Fruit fly (Drosophila melanogaster): ENCODE results near the gene Spn.

Gene Spn

dm6 chr3L:2586804-2587561 is 32.9 kb upstream of the Spn start, which contains the start of gene RpL8 (continued):
- peak; percentile 45 for TF ChIP-seq CG1602 (GFP tag; optimal IDR thresholded peaks at IDR 0.05)
- TF ChIP-seq CG33213 (GFP tag; optimal IDR thresholded peaks at IDR 0.05) = peak; percentile 90
- TF ChIP-seq CG10979 (tag; optimal IDR thresholded peaks at IDR 0.05) = peak; percentile 56
- TF ChIP-seq CG8924 (tag; optimal IDR thresholded peaks at IDR 0.05) = peak; percentile 26
- peak; percentile 75 for TF ChIP-seq H15 (GFP tag; IDR thresholded peaks at IDR 0.05)
- TF ChIP-seq Meics (GFP tag; optimal IDR thresholded peaks at IDR 0.05) = peak; percentile 92
- TF ChIP-seq lab (GFP tag; optimal IDR thresholded peaks at IDR 0.05) = peak; percentile 94
- TF ChIP-seq CG1024 (GFP tag; IDR thresholded peaks at IDR 0.05) = peak; percentile 88
- TF ChIP-seq pb (GFP tag; optimal IDR thresholded peaks at IDR 0.05) = peak; percentile 71
- TF ChIP-seq CG16863 (GFP tag; optimal IDR thresholded peaks at IDR 0.05) = peak; percentile 67
- peak; percentile 51; the same call in 1 of the 2 replicates for TF ChIP-seq sisA (GFP tag; IDR thresholded peaks at IDR 0.05)
- TF ChIP-seq CG4617 (GFP tag; optimal IDR thresholded peaks at IDR 0.05; ENCODE audit: borderline replicate concordance) = peak; percentile 68
- TF ChIP-seq CG14667 (GFP tag; IDR thresholded peaks at IDR 0.05) = peak; percentile 62
- peak; percentile 53 to 75 for TF ChIP-seq chif (GFP tag; optimal IDR thresholded peaks at IDR 0.05)
- TF ChIP-seq dmrt99B (tag; optimal IDR thresholded peaks at IDR 0.05) = peak; percentile 59
- peak; percentile 63 for TF ChIP-seq CG10321 (GFP tag; IDR thresholded peaks at IDR 0.05)
- TF ChIP-seq gfzf (GFP tag; optimal IDR thresholded peaks at IDR 0.05) = peak; percentile 62
- TF ChIP-seq CG14860 (GFP tag; IDR thresholded peaks at IDR 0.05; ENCODE audit: partially characterized antibody) = peak; percentile 27; the same call in 1 of the 3 replicates
- peak; percentile 45 for TF ChIP-seq ftz-f1 (GFP tag; optimal IDR thresholded peaks at IDR 0.05)
- peak; percentile 69 for TF ChIP-seq esg (GFP tag; conservative IDR thresholded peaks at IDR 0.05)
- peak; percentile 72 for TF ChIP-seq ewg (GFP tag; optimal IDR thresholded peaks at IDR 0.05)
- 0 out of 2 replicates have a peak, but pooled peaks have one; percentile 61 for TF ChIP-seq CG32767 (GFP tag; IDR thresholded peaks at IDR 0.05)
- TF ChIP-seq CG10565 (GFP tag; optimal IDR thresholded peaks at IDR 0.05) = peak; percentile 49
- TF ChIP-seq odd (GFP tag; optimal IDR thresholded peaks at IDR 0.05) = peak; percentile 91
- peak; percentile 95 for TF ChIP-seq caup (GFP tag; optimal IDR thresholded peaks at IDR 0.05; ENCODE audit: severe bottlenecking)
- peak; percentile 94 for TF ChIP-seq mirr (GFP tag; optimal IDR thresholded peaks at IDR 0.05)
- peak; percentile 70 for TF ChIP-seq Bteb2 (GFP tag; optimal IDR thresholded peaks at IDR 0.05)
- peak; percentile 88 for TF ChIP-seq CG3847 (GFP tag; IDR thresholded peaks at IDR 0.05)
- no peak for TF ChIP-seq zen2 (GFP tag; IDR thresholded peaks at IDR 0.05; ENCODE audit: partially characterized antibody)
- peak; percentile 86 for TF ChIP-seq CrebB (tag; optimal IDR thresholded peaks at IDR 0.05)
- TF ChIP-seq CG17568 (GFP tag; optimal IDR thresholded peaks at IDR 0.05) = peak; percentile 91
- peak; percentile 74 for TF ChIP-seq Dad (GFP tag; optimal IDR thresholded peaks at IDR 0.05)
- TF ChIP-seq B-H2 (GFP tag; optimal IDR thresholded peaks at IDR 0.05) = peak; percentile 92
- peak; percentile 61 for TF ChIP-seq HLH54F (GFP tag; optimal IDR thresholded peaks at IDR 0.05)
- TF ChIP-seq ro (GFP tag; IDR thresholded peaks at IDR 0.05) = peak; percentile 28; the same call in 1 of the 2 replicates
- TF ChIP-seq emc (GFP tag; optimal IDR thresholded peaks at IDR 0.05) = peak; percentile 80
- TF ChIP-seq HmgD (GFP tag; optimal IDR thresholded peaks at IDR 0.05) = peak; percentile 79
- peak; percentile 84 for TF ChIP-seq Elba2 (GFP tag; optimal IDR thresholded peaks at IDR 0.05)
- peak; percentile 72 for TF ChIP-seq CG13894 (tag; optimal IDR thresholded peaks at IDR 0.05)
- TF ChIP-seq CG11504 (tag; optimal IDR thresholded peaks at IDR 0.05) = peak; percentile 65
- no peak for TF ChIP-seq danr (GFP tag; IDR thresholded peaks at IDR 0.05)
- TF ChIP-seq CG17359 (tag; optimal IDR thresholded peaks at IDR 0.05) = peak; percentile 77
- TF ChIP-seq CG2889 (GFP tag; IDR thresholded peaks at IDR 0.05) = peak; percentile 59; the same call in 1 of the 3 replicates
- peak; percentile 34; the same call in 1 of the 2 replicates for TF ChIP-seq CG2129 (GFP tag; IDR thresholded peaks at IDR 0.05; ENCODE audit: partially characterized antibody)
- TF ChIP-seq CHES-1-like (GFP tag; optimal IDR thresholded peaks at IDR 0.05) = peak; percentile 80
- peak; percentile 94 for TF ChIP-seq CG11456 (GFP tag; IDR thresholded peaks at IDR 0.05)
- TF ChIP-seq salm (tag; optimal IDR thresholded peaks at IDR 0.05) = peak; percentile 66
- peak in 1 of 2 experiments; percentile 27 for TF ChIP-seq Hr78 (GFP tag; optimal IDR thresholded peaks at IDR 0.05)
